Fruit fly (Drosophila melanogaster): Measurements from ENCODE around the gene Sdic4.

- TF ChIP-seq CTCF (optimal IDR thresholded peaks at IDR 0.05) = no peak
- TF ChIP-seq CG8478 (optimal IDR thresholded peaks at IDR 0.05) = no peak
Observed at dm6 chrX:20173464-20173995, 51.3 kb downstream of the Sdic4 start, which contains the start of gene AnxB10.

Measured in S2 (cell line).